Fruit fly (Drosophila melanogaster): ENCODE results near the gene Cpr62Bb.
A peak's percentile ranks its signal among the peaks of the same experiment; 100 is the strongest.

The Cpr62Bb gene

DNA sequence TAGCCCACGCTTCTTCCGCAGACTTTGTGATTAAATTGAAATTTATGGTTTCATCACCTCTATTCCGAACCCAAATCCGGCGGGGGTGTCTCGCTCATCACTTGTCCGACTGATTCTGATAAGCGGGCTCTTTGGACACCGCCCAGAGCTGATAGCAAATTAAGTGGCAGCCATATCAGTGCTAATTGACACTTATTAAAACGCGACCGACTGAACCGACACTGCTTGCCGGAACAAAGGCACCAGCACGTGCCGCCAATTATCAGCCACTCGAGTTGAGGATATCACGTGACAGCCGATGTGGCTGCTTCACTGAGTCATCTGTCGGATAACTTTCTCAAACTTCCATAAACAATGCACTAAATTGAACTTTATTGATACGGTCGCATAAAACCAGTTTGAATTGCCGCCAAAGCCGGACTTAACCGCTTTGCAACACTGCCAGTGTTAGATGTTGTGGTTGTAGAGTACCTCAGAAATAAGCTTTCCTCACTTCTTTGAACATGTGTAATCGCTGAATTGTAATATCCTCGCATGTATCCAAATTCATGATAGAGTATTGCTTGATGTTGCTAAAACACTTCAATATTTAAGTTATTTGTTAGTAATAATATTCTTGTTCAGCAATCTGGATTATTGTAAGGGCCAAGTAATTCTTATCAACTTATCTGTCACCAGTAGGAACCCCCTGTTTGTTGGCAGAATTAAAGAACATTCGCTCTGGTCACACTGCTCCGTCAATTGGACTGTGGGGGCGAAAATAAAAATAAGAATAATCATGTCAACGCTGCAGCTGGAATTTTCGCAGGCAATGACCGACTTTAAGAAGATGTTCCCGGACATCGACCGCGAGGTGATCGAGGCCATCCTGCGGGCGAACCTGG, 21.7 kb upstream of the Cpr62Bb start, which contains the start of gene CG12024 (continued):
- TF ChIP-seq hb (GFP tag; IDR thresholded peaks at IDR 0.05; ENCODE audit: partially characterized antibody) (no peak), gcm2 (GFP tag; optimal IDR thresholded peaks at IDR 0.05) (peak; percentile 39), CG7271 (tag; optimal IDR thresholded peaks at IDR 0.05) (no peak), Lhr (GFP tag; optimal IDR thresholded peaks at IDR 0.05) (peak; percentile 80), rib (GFP tag; IDR thresholded peaks at IDR 0.05) (no peak), hbn (GFP tag; IDR thresholded peaks at IDR 0.05; ENCODE audit: partially characterized antibody) (no peak), crc (GFP tag; optimal IDR thresholded peaks at IDR 0.05) (peak; percentile 25), nmo (GFP tag; optimal IDR thresholded peaks at IDR 0.05) (peak; percentile 88), Fer2 (tag; optimal IDR thresholded peaks at IDR 0.05) (peak; percentile 61), CG2120 (GFP tag; optimal IDR thresholded peaks at IDR 0.05) (peak; percentile 92), CG4328 (GFP tag; optimal IDR thresholded peaks at IDR 0.05) (peak; percentile 54), Atf6 (GFP tag; IDR thresholded peaks at IDR 0.05) (peak; percentile 55; the same call in 1 of the 2 replicates), al (GFP tag; IDR thresholded peaks at IDR 0.05) (peak; percentile 66), dysf (GFP tag; IDR thresholded peaks at IDR 0.05) (peak; percentile 78), cwo (GFP tag; optimal IDR thresholded peaks at IDR 0.05) (peak; percentile 96), sob (GFP tag; IDR thresholded peaks at IDR 0.05) (peak; percentile 78), vfl (GFP tag; optimal IDR thresholded peaks at IDR 0.05) (peak; percentile 1), CG1024 (GFP tag; IDR thresholded peaks at IDR 0.05) (peak; percentile 44), en (GFP tag; optimal IDR thresholded peaks at IDR 0.05) (peak; percentile 26), CG17912 (GFP tag; optimal IDR thresholded peaks at IDR 0.05) (peak; percentile 43), chn (GFP tag; optimal IDR thresholded peaks at IDR 0.05) (peak; percentile 70), CG11696 (GFP tag; IDR thresholded peaks at IDR 0.05) (no peak), fd64A (GFP tag; optimal IDR thresholded peaks at IDR 0.05) (no peak), Hsf (GFP tag; optimal IDR thresholded peaks at IDR 0.05) (peak; percentile 87), HmgD (GFP tag; optimal IDR thresholded peaks at IDR 0.05) (peak; percentile 31), eve (GFP tag; optimal IDR thresholded peaks at IDR 0.05) (no peak), crp (GFP tag; optimal IDR thresholded peaks at IDR 0.05) (peak in 1 of 2 experiments; percentile 66), crol (GFP tag; IDR thresholded peaks at IDR 0.05) (no peak), vnd (GFP tag; IDR thresholded peaks at IDR 0.05; ENCODE audit: partially characterized antibody) (no peak), Ets97D (GFP tag; optimal IDR thresholded peaks at IDR 0.05) (peak; percentile 72), bsh (GFP tag; optimal IDR thresholded peaks at IDR 0.05) (peak in 1 of 2 experiments; percentile 61), Mrtf (GFP tag; IDR thresholded peaks at IDR 0.05) (peak; percentile 58; the same call in 1 of the 3 replicates), CG1647 (GFP tag; optimal IDR thresholded peaks at IDR 0.05) (peak; percentile 4), bigmax (GFP tag; optimal IDR thresholded peaks at IDR 0.05) (no peak), CG10267 (tag; optimal IDR thresholded peaks at IDR 0.05) (peak; percentile 93), BEAF-32 (GFP tag; optimal IDR thresholded peaks at IDR 0.05) (peak; percentile 62), CG8944 (GFP tag; optimal IDR thresholded peaks at IDR 0.05) (peak; percentile 73), Scr (GFP tag; IDR thresholded peaks at IDR 0.05; ENCODE audit: partially characterized antibody) (peak; percentile 33; the same call in 1 of the 2 replicates), CG2889 (GFP tag; IDR thresholded peaks at IDR 0.05) (peak; percentile 47; the same call in 2 of the 3 replicates), lilli (GFP tag; optimal IDR thresholded peaks at IDR 0.05) (peak; percentile 86), bab2 (GFP tag; optimal IDR thresholded peaks at IDR 0.05) (peak; percentile 76), Dad (GFP tag; optimal IDR thresholded peaks at IDR 0.05) (peak; percentile 62), CG14014 (GFP tag; IDR thresholded peaks at IDR 0.05) (peak; percentile 66; the same call in 1 of the 2 replicates), CG14860 (GFP tag; IDR thresholded peaks at IDR 0.05; ENCODE audit: partially characterized antibody) (no peak), CG16779 (GFP tag; IDR thresholded peaks at IDR 0.05) (no peak), bcd (GFP tag; optimal IDR thresholded peaks at IDR 0.05) (peak; percentile 73), zfh2 (GFP tag; optimal IDR thresholded peaks at IDR 0.05) (peak; percentile 79), CG11247 (GFP tag; IDR thresholded peaks at IDR 0.05) (peak; percentile 8; the same call in 1 of the 2 replicates)
